Worm (Caenorhabditis elegans): ENCODE results near the gene C42C1.9.

- TF ChIP-seq ama-1 (optimal IDR thresholded peaks at IDR 0.05) (no peak), hlh-30 (tag; optimal IDR thresholded peaks at IDR 0.05; ENCODE audit: insufficient read depth) (no peak), dve-1 (tag; optimal IDR thresholded peaks at IDR 0.05) (no peak), nhr-11 (tag; optimal IDR thresholded peaks at IDR 0.05) (no peak), ceh-48 (tag; optimal IDR thresholded peaks at IDR 0.05) (no peak), elt-2 (tag; optimal IDR thresholded peaks at IDR 0.05) (no peak), fkh-10 (GFP tag; optimal IDR thresholded peaks at IDR 0.05) (no peak), nfya-1 (tag; optimal IDR thresholded peaks at IDR 0.05) (no peak), tbx-2 (tag; optimal IDR thresholded peaks at IDR 0.05) (peak; percentile 40), sox-2 (GFP tag; IDR thresholded peaks at IDR 0.05) (no peak), ceh-2 (tag; optimal IDR thresholded peaks at IDR 0.05) (no peak), ceh-9 (tag; optimal IDR thresholded peaks at IDR 0.05) (no peak), fkh-6 (tag; optimal IDR thresholded peaks at IDR 0.05) (no peak)
These were observed 29.9 kb upstream of the C42C1.9 start, which contains the start of gene Y39C12A.9 for ce11 chrIV:12259161-12259870.
